Fruit fly (Drosophila melanogaster) whole organism, embryonic: ENCODE results near the gene CG7945.

Source experiments
- Ada2b ChIP-seq: fragments of 200-800 bp; sonication (Bioruptor generic); IDR thresholded peaks from 2 replicates; pipeline ENCODE4 v1.3.6; 2022; ENCODE audit warnings: missing biosample characterization, missing genetic modification characterization
- Awh ChIP-seq: fragments of 200-800 bp; sonication (Bioruptor generic); IDR thresholded peaks from 2 replicates; pipeline ENCODE4, ENCODE4 v1.3.6; 2022; ENCODE audit warnings: missing biosample characterization, missing genetic modification characterization
- Bdp1 ChIP-seq: fragments of 200-800 bp; sonication (Bioruptor generic); optimal IDR thresholded peaks from 3 replicates; lab custom pipeline; 2016; ENCODE audit warnings: missing biosample characterization, missing genetic modification characterization
- Blimp-1 ChIP-seq: fragments of 200-800 bp; sonication (Bioruptor generic); optimal IDR thresholded peaks from 3 replicates; lab custom pipeline; 2018; ENCODE audit warnings: missing biosample characterization, missing genetic modification characterization, mild to moderate bottlenecking, moderate library complexity, missing genetic modification reagents
- Bteb2 ChIP-seq: fragments of 200-800 bp; sonication (Bioruptor generic); optimal IDR thresholded peaks from 2 replicates; lab custom pipeline; 2016; ENCODE audit warnings: missing biosample characterization, missing genetic modification characterization
- CG10321 ChIP-seq: fragments of 200-800 bp; sonication (Bioruptor generic); IDR thresholded peaks from 2 replicates; pipeline ENCODE4 v1.3.6; 2022; ENCODE audit warnings: missing biosample characterization, missing genetic modification characterization
- CG13123 ChIP-seq: fragments of 200-800 bp; sonication (Bioruptor generic); optimal IDR thresholded peaks from 2 replicates; lab custom pipeline; 2016; ENCODE audit warnings: missing biosample characterization, missing genetic modification characterization
- CG14710 ChIP-seq: fragments of 200-800 bp; sonication (Bioruptor generic); optimal IDR thresholded peaks from 3 replicates; lab custom pipeline; 2019; ENCODE audit warnings: missing biosample characterization, mild to moderate bottlenecking, missing genetic modification characterization, moderate library complexity
- CG15479 ChIP-seq: fragments of 200-800 bp; sonication (Bioruptor generic); optimal IDR thresholded peaks from 3 replicates; lab custom pipeline; 2019; ENCODE audit warnings: missing biosample characterization, mild to moderate bottlenecking, missing genetic modification characterization, moderate library complexity
- CG15514 ChIP-seq: fragments of 200-800 bp; sonication (Bioruptor generic); optimal IDR thresholded peaks from 3 replicates; lab custom pipeline; 2017; ENCODE audit warnings: missing biosample characterization, missing genetic modification characterization, mild to moderate bottlenecking, moderate library complexity, missing genetic modification reagents
- CG15601 ChIP-seq: fragments of 200-800 bp; sonication (Bioruptor generic); optimal IDR thresholded peaks from 3 replicates; lab custom pipeline; 2019; ENCODE audit warnings: missing biosample characterization, mild to moderate bottlenecking, missing genetic modification characterization, moderate library complexity
- CG17385 ChIP-seq: fragments of 200-800 bp; sonication (Bioruptor generic); optimal IDR thresholded peaks from 3 replicates; lab custom pipeline; 2018; ENCODE audit warnings: missing biosample characterization, mild to moderate bottlenecking, missing genetic modification characterization
- CG17612 ChIP-seq: fragments of 200-800 bp; sonication (Bioruptor generic); IDR thresholded peaks from 2 replicates; pipeline ENCODE4 v1.3.6; 2022; ENCODE audit warnings: missing biosample characterization, missing genetic modification characterization
- CG2712 ChIP-seq: fragments of 200-800 bp; optimal IDR thresholded peaks from 3 replicates; lab custom pipeline; 2019; ENCODE audit warnings: missing biosample characterization, mild to moderate bottlenecking, missing genetic modification characterization, moderate library complexity
- CG31441 ChIP-seq: fragments of 200-800 bp; sonication (Bioruptor generic); IDR thresholded peaks from 2 replicates; pipeline ENCODE4 v1.3.6; 2022; ENCODE audit warnings: missing biosample characterization, missing genetic modification characterization
- CG34422 ChIP-seq: fragments of 200-800 bp; sonication (Bioruptor generic); IDR thresholded peaks from 3 replicates; pipeline ENCODE4 v1.3.6; 2022; ENCODE audit warnings: missing biosample characterization, missing genetic modification characterization
- E2f1 ChIP-seq: fragments of 200-800 bp; sonication (Bioruptor generic); IDR thresholded peaks from 2 replicates; pipeline ENCODE4 v1.3.6; 2022; ENCODE audit warnings: missing biosample characterization, missing genetic modification characterization
- Hr78 ChIP-seq, 2 experiments: fragments of 200-800 bp in 1 of 2; fragments of >200 bp in 1 of 2; sonication (Bioruptor generic) in 1 of 2; optimal IDR thresholded peaks; 2 replicates each; lab custom pipeline; 2017 to 2019; ENCODE audit warnings: missing biosample characterization in 2 of 2, missing genetic modification characterization in 2 of 2, mild to moderate bottlenecking in 1 of 2, moderate library complexity in 1 of 2
- Meics ChIP-seq: fragments of 200-800 bp; sonication (Bioruptor generic); optimal IDR thresholded peaks from 2 replicates; lab custom pipeline; 2017; ENCODE audit warnings: missing biosample characterization, mild to moderate bottlenecking, missing genetic modification characterization
- Ssrp ChIP-seq: fragments of 200-800 bp; sonication (Bioruptor generic); optimal IDR thresholded peaks from 2 replicates; lab custom pipeline; 2018; ENCODE audit warnings: missing biosample characterization, mild to moderate bottlenecking, missing genetic modification characterization, moderate library complexity
- Trl ChIP-seq, 3 experiments: fragments of >200 bp in 2 of 3; fragments of 200-800 bp in 1 of 3; sonication (Bioruptor generic) in 1 of 3; optimal IDR thresholded peaks; 2 replicates in 1 of 3; 3 replicates in 2 of 3; lab custom pipeline; 2016 to 2017; ENCODE audit warnings: missing biosample characterization in 1 of 3, missing genetic modification characterization in 1 of 3
- ac ChIP-seq: fragments of 200-800 bp; sonication (Bioruptor generic); optimal IDR thresholded peaks from 3 replicates; lab custom pipeline; 2017; ENCODE audit warnings: missing biosample characterization, mild to moderate bottlenecking, missing genetic modification characterization
- chinmo ChIP-seq: fragments of 200-800 bp; sonication (Bioruptor generic); IDR thresholded peaks from 4 replicates; pipeline ENCODE4 v1.3.6; 2022; ENCODE audit warnings: missing biosample characterization, missing genetic modification characterization; ENCODE audit not compliant: partially characterized antibody
- chn ChIP-seq: fragments of 200-800 bp; sonication (Bioruptor generic); optimal IDR thresholded peaks from 2 replicates; lab custom pipeline; 2016; ENCODE audit warnings: missing biosample characterization, missing genetic modification characterization
- corto ChIP-seq: fragments of 200-800 bp; sonication (Bioruptor generic); optimal IDR thresholded peaks from 2 replicates; lab custom pipeline; 2016; ENCODE audit warnings: missing biosample characterization, mild to moderate bottlenecking, missing genetic modification characterization, moderate library complexity
- crol ChIP-seq: fragments of 200-800 bp; sonication (Bioruptor generic); IDR thresholded peaks from 2 replicates; pipeline ENCODE4 v1.3.6; 2022; ENCODE audit warnings: missing biosample characterization, missing genetic modification characterization
- crp ChIP-seq, 2 experiments: fragments of 200-800 bp; sonication (Bioruptor generic); optimal IDR thresholded peaks; 2 replicates in 1 of 2; 3 replicates in 1 of 2; lab custom pipeline; 2017; ENCODE audit warnings: missing biosample characterization in 2 of 2, missing genetic modification characterization in 2 of 2, mild to moderate bottlenecking in 1 of 2, moderate library complexity in 1 of 2
- cwo ChIP-seq: fragments of 200-800 bp; sonication (Bioruptor generic); optimal IDR thresholded peaks from 3 replicates; lab custom pipeline; 2017; ENCODE audit warnings: missing biosample characterization, missing genetic modification characterization, mild to moderate bottlenecking, moderate library complexity, missing genetic modification reagents
- ewg ChIP-seq: fragments of 200-800 bp; sonication (Bioruptor generic); optimal IDR thresholded peaks from 3 replicates; lab custom pipeline; 2017; ENCODE audit warnings: mild to moderate bottlenecking, missing biosample characterization, missing genetic modification reagents, missing genetic modification characterization
- exex ChIP-seq: fragments of 200-800 bp; sonication (Bioruptor generic); optimal IDR thresholded peaks from 4 replicates; lab custom pipeline; 2018; ENCODE audit warnings: missing biosample characterization, mild to moderate bottlenecking, missing genetic modification characterization, moderate library complexity
- ftz-f1 ChIP-seq: fragments of 200-800 bp; sonication (Bioruptor generic); optimal IDR thresholded peaks from 2 replicates; lab custom pipeline; 2016; ENCODE audit warnings: missing biosample characterization, missing genetic modification characterization
- gro ChIP-seq: fragments of 200-800 bp; sonication (Bioruptor generic); optimal IDR thresholded peaks from 2 replicates; lab custom pipeline; 2016; ENCODE audit warnings: missing biosample characterization, missing genetic modification characterization
- hkb ChIP-seq, 2 experiments: fragments of 200-800 bp in 1 of 2; fragments of >200 bp in 1 of 2; sonication (Bioruptor generic) in 1 of 2; IDR thresholded peaks in 1 of 2; optimal IDR thresholded peaks in 1 of 2; 2 replicates each; pipeline versions ENCODE4 v1.3.6 to Lab custom; 2017 to 2022; ENCODE audit warnings: missing biosample characterization in 1 of 2, missing genetic modification characterization in 1 of 2
- lbe ChIP-seq: fragments of 200-800 bp; sonication (Bioruptor generic); optimal IDR thresholded peaks from 2 replicates; lab custom pipeline; 2016; ENCODE audit warnings: missing biosample characterization, mild to moderate bottlenecking, missing genetic modification characterization
- nom ChIP-seq: fragments of 200-800 bp; sonication (Bioruptor generic); optimal IDR thresholded peaks from 2 replicates; lab custom pipeline; 2017; ENCODE audit warnings: missing biosample characterization, missing genetic modification characterization, mild to moderate bottlenecking, moderate library complexity, missing genetic modification reagents
- pros ChIP-seq: fragments of 200-800 bp; sonication (Bioruptor generic); optimal IDR thresholded peaks from 3 replicates; lab custom pipeline; 2019; ENCODE audit warnings: missing biosample characterization, mild to moderate bottlenecking, missing genetic modification characterization, moderate library complexity
- rib ChIP-seq: fragments of 200-800 bp; sonication (Bioruptor generic); IDR thresholded peaks from 2 replicates; pipeline ENCODE4 v1.3.6; 2022; ENCODE audit warnings: missing biosample characterization, missing genetic modification characterization
- slou ChIP-seq: fragments of 200-800 bp; sonication (Bioruptor generic); optimal IDR thresholded peaks from 3 replicates; lab custom pipeline; 2016; ENCODE audit warnings: missing biosample characterization, missing genetic modification characterization
- sqz ChIP-seq: fragments of 200-800 bp; sonication (Bioruptor generic); optimal IDR thresholded peaks from 3 replicates; lab custom pipeline; 2018; ENCODE audit warnings: missing biosample characterization, mild to moderate bottlenecking, missing genetic modification characterization
- tll ChIP-seq, 2 experiments: fragments of 200-800 bp in 1 of 2; fragments of >200 bp in 1 of 2; sonication (Bioruptor generic) in 1 of 2; optimal IDR thresholded peaks; 2 replicates each; lab custom pipeline; 2017 to 2019; ENCODE audit warnings: missing biosample characterization in 2 of 2, missing genetic modification characterization in 2 of 2, mild to moderate bottlenecking in 1 of 2, moderate library complexity in 1 of 2
- usp ChIP-seq: fragments of >200 bp; optimal IDR thresholded peaks from 2 replicates; lab custom pipeline; 2017; ENCODE audit warnings: missing biosample characterization, missing genetic modification characterization

Gene CG7945

DNA sequence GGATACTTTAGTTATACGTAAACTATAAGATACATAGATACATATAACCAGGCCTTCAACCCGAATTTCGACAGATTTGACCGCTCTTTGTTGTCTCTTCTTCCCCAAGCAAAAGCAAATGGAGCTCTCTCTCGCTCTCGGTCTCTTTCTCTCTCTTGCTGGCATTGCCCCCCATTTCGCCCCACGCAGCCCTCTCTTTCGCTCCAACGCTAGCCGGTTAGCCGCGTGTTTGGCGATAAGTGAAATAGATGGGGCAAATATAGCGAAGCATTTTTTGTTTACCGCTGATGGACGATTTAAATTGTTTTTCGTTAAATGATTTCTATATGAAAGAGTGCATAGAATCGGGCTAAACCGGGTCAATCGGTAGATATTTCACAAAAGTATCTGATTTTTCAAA is 9.5 kb downstream of the CG7945 start (continued):
- peak; percentile 84 for TF ChIP-seq chn
- peak; percentile 49 for TF ChIP-seq sqz (GFP tag; lab: Kevin White, UChicago)
- peak; percentile 86 for TF ChIP-seq ftz-f1
- TF ChIP-seq CG34422 (GFP tag; lab: Robert Waterston, UW) = peak; percentile 94; the same call in 2 of the 3 replicates
- TF ChIP-seq cwo (GFP tag; lab: Kevin White, UChicago) = peak; percentile 50
- TF ChIP-seq hkb (optimal IDR thresholded peaks at IDR 0.05; lab: Kevin White, UChicago) = no peak
- TF ChIP-seq hkb (GFP tag; IDR thresholded peaks at IDR 0.05; lab: Robert Waterston, UW) = 0 out of 2 replicates have a peak, but pooled peaks have one; percentile 10
- TF ChIP-seq rib (GFP tag; lab: Robert Waterston, UW) = peak; percentile 87
- TF ChIP-seq crol (GFP tag; lab: Robert Waterston, UW) = peak; percentile 98
- TF ChIP-seq gro (GFP tag; lab: Kevin White, UChicago) = peak; percentile 14

DNA sequence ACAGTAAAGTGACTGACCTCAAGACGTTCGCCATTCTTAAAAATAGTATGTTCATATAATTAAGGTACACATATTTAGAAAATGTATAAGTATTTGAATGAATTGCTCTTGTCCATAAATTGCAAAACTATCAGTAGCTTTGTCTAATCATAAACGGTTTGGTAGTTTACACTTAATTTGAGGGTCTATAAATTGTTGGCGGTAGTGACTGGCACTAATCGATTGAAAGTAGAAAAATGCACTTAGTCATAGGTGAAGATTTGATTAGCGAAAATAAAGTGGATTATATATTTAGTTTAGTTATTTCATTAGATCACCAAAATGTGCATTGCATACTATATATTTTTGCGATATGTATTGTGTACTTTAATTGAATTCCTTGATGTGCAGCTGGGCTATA is 10.2 kb downstream of the CG7945 start:
- TF ChIP-seq exex (tag; lab: Kevin White, UChicago) (peak; percentile 49), Ada2b (GFP tag; lab: Robert Waterston, UW) (no peak)

DNA sequence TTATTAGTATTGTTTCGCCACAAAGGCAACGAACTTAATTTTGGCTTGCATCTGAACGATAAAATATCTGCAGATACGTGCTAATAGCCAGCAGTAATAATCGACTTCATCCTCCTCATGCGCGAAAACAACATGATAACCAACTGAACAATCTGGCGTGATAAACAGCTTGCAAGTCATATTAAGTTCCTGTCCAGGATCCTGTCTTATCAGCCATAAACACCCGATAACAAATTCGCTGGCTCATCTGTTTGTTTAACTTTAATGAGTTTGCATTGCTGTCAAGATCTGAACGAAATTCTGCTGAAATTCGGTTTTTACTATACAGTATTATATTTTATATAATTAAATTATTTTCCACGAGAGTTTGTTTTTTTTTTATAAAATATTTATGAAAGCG is 10.7 kb downstream of the CG7945 start:
- no peak for TF ChIP-seq Ssrp (tag; lab: Kevin White, UChicago)
- no peak for TF ChIP-seq slou (GFP tag; lab: Kevin White, UChicago)
- no peak for TF ChIP-seq Meics (GFP tag; lab: Kevin White, UChicago)
- TF ChIP-seq E2f1 (GFP tag; lab: Robert Waterston, UW) = no peak
- no peak for TF ChIP-seq usp (GFP tag; lab: Kevin White, UChicago)
- no peak for TF ChIP-seq CG17612 (GFP tag; lab: Robert Waterston, UW)
- TF ChIP-seq ewg (GFP tag; lab: Kevin White, UChicago) = no peak
- TF ChIP-seq CG15514 (GFP tag; lab: Kevin White, UChicago) = no peak
- no peak for TF ChIP-seq CG13123 (GFP tag; lab: Kevin White, UChicago)

- TF ChIP-seq Trl (optimal IDR thresholded peaks at IDR 0.05; lab: Kevin White, UChicago) = peak; percentile 10 to 68
- TF ChIP-seq Trl (GFP tag; optimal IDR thresholded peaks at IDR 0.05; lab: Kevin White, UChicago) = no peak
- peak; percentile 14 for TF ChIP-seq lbe (GFP tag; lab: Kevin White, UChicago)
- TF ChIP-seq CG10321 = no peak
- no peak for TF ChIP-seq pros (GFP tag; lab: Kevin White, UChicago)
- TF ChIP-seq tll (GFP tag; optimal IDR thresholded peaks at IDR 0.05; lab: Kevin White, UChicago) = peak in 1 of 2 experiments; percentile 61
- TF ChIP-seq ac (GFP tag; lab: Kevin White, UChicago) = peak; percentile 58
- no peak for TF ChIP-seq Bdp1
- peak in 1 of 2 experiments; percentile 75 for TF ChIP-seq crp (GFP tag; optimal IDR thresholded peaks at IDR 0.05; lab: Kevin White, UChicago)
- TF ChIP-seq Bteb2 = no peak
- TF ChIP-seq CG31441 = no peak
- TF ChIP-seq CG14710 (tag; lab: Kevin White, UChicago) = peak; percentile 26
- TF ChIP-seq Hr78 (GFP tag; optimal IDR thresholded peaks at IDR 0.05; lab: Kevin White, UChicago) = no peak
- TF ChIP-seq nom (GFP tag; lab: Kevin White, UChicago) = peak; percentile 64
- TF ChIP-seq CG15479 = peak; percentile 32
- peak; percentile 50 for TF ChIP-seq corto (GFP tag; lab: Kevin White, UChicago)
- TF ChIP-seq Blimp-1 (GFP tag; lab: Kevin White, UChicago) = peak; percentile 47
- no peak for TF ChIP-seq CG15601 (tag; lab: Kevin White, UChicago)
- TF ChIP-seq chinmo (GFP tag; lab: Robert Waterston, UW) = 0 out of 4 replicates have a peak, but pooled peaks have one; percentile 48
- peak; percentile 60 for TF ChIP-seq CG15514 (GFP tag; lab: Kevin White, UChicago)
- peak; percentile 13 for TF ChIP-seq CG2712 (tag; lab: Kevin White, UChicago)
- peak; percentile 81 for TF ChIP-seq CG17385 (GFP tag; lab: Kevin White, UChicago)
- TF ChIP-seq Awh (GFP tag; lab: Robert Waterston, UW) = no peak
Measured at dm6 chr3L:15511688-15512250, 12.2 kb downstream of the CG7945 start.
